Fruit fly (Drosophila melanogaster) whole organism, adult: ENCODE data around the gene CG7631.
"Not testable (repeated sequence)": the region's sequence is repeated elsewhere in the genome, so short reads cannot be mapped to it uniquely, and the experiment has no call there.

Source experiments
- CG1620 ChIP-seq: fragments of 200-800 bp; sonication (Bioruptor generic); optimal IDR thresholded peaks from 2 replicates; lab custom pipeline; 2016; ENCODE audit warnings: missing biosample characterization, missing genetic modification characterization
- CG7045 ChIP-seq: fragments of 200-800 bp; sonication (Bioruptor generic); optimal IDR thresholded peaks from 2 replicates; lab custom pipeline; 2017; ENCODE audit warnings: missing biosample characterization, mild to moderate bottlenecking, missing genetic modification characterization
- Clk ChIP-seq: fragments of 200-800 bp; sonication (Bioruptor generic); optimal IDR thresholded peaks from 2 replicates; lab custom pipeline; 2017; ENCODE audit warnings: missing biosample characterization, missing genetic modification characterization
- Mnt ChIP-seq: fragments of 200-800 bp; sonication (Bioruptor generic); optimal IDR thresholded peaks from 2 replicates; lab custom pipeline; 2016; ENCODE audit warnings: missing biosample characterization, mild to moderate bottlenecking, missing genetic modification characterization
- kay ChIP-seq: fragments of 200-800 bp; sonication (Bioruptor generic); peaks from one replicate; lab custom pipeline; 2016; ENCODE audit warnings: missing biosample characterization, missing genetic modification characterization, borderline replicate concordance
- toe ChIP-seq: fragments of 200-800 bp; sonication (Bioruptor generic); optimal IDR thresholded peaks from 2 replicates; lab custom pipeline; 2016; ENCODE audit warnings: missing biosample characterization, missing genetic modification characterization

The CG7631 gene

dm6 chr2L:15669874-15670273, 41.4 kb downstream of the CG7631 start, which contains the start of gene CG18478:
TSS of gene CG18478 (plus strand) at chr2L:15670174.
- not testable (repeated sequence) for TF ChIP-seq CG7045 (GFP tag; lab: Kevin White, UChicago); CG1620; Mnt (GFP tag; lab: Kevin White, UChicago)

dm6 chr2L:15676002-15676401, 47.5 kb downstream of the CG7631 start, which contains the start of gene CG43923:
TSS of gene CG43923 (minus strand) at chr2L:15676102.
- TF ChIP-seq kay; toe (GFP tag; lab: Kevin White, UChicago); Clk: not testable (repeated sequence)
